Worm (Caenorhabditis elegans): ENCODE results near the gene F12F6.1.

F12F6.1 gene

ce11 chrIV:11623759-11624287, 40.1 kb downstream of the F12F6.1 start:
- TF ChIP-seq unc-62 (GFP tag; optimal IDR thresholded peaks at IDR 0.05), result no peak

- TF ChIP-seq unc-62 (GFP tag; optimal IDR thresholded peaks at IDR 0.05), result no peak
Observed at ce11 chrIV:11625482-11625881, 41.7 kb downstream of the F12F6.1 start, which contains the start of gene lys-5. Gene lys-5 (minus strand): TSS chrIV:11625582.

- no peak for TF ChIP-seq unc-62 (GFP tag; optimal IDR thresholded peaks at IDR 0.05)
Observed at ce11 chrIV:11627847-11628246, 44.1 kb downstream of the F12F6.1 start, which contains the start of gene lys-6. Gene lys-6 (minus strand): TSS chrIV:11627947.

ce11 chrIV:11631750-11632149, 48.0 kb downstream of the F12F6.1 start, which contains the start of gene F58B3.4:
Gene F58B3.4 (minus strand): TSS chrIV:11631850.
- no peak for TF ChIP-seq unc-62 (GFP tag; optimal IDR thresholded peaks at IDR 0.05)

- no peak for TF ChIP-seq unc-62 (GFP tag; optimal IDR thresholded peaks at IDR 0.05)
Observed at ce11 chrIV:11635437-11636408, 52.0 kb downstream of the F12F6.1 start, which contains the start of gene mars-1. Gene mars-1 (minus strand): TSS chrIV:11635487.

ce11 chrIV:11636409-11636723, 52.6 kb downstream of the F12F6.1 start, which contains the start of gene F58B3.6:
Gene F58B3.6 (plus strand): TSS chrIV:11636648.
- TF ChIP-seq unc-62 (GFP tag; optimal IDR thresholded peaks at IDR 0.05), result no peak

All from whole organism, dauer.